Fruit fly (Drosophila melanogaster) whole organism, embryonic: ENCODE results near the gene CG14329.
A peak's percentile ranks its signal among the peaks of the same experiment; 100 is the strongest.

Experiments
- CG12104 ChIP-seq: fragments of 200-800 bp; sonication (Bioruptor generic); optimal IDR thresholded peaks from 3 replicates; lab custom pipeline; 2016; ENCODE audit warnings: missing biosample characterization, missing genetic modification characterization
- CG12155 ChIP-seq: fragments of 200-800 bp; sonication (Bioruptor generic); optimal IDR thresholded peaks from 3 replicates; lab custom pipeline; 2016; ENCODE audit warnings: missing biosample characterization, missing genetic modification characterization
- CG1602 ChIP-seq: fragments of 200-800 bp; sonication (Bioruptor generic); optimal IDR thresholded peaks from 3 replicates; lab custom pipeline; 2016; ENCODE audit warnings: missing biosample characterization, missing genetic modification characterization
- CG16863 ChIP-seq: fragments of 200-800 bp; sonication (Bioruptor generic); optimal IDR thresholded peaks from 3 replicates; lab custom pipeline; 2016; ENCODE audit warnings: missing biosample characterization, missing genetic modification characterization
- CG17829 ChIP-seq: fragments of 200-800 bp; optimal IDR thresholded peaks from 2 replicates; lab custom pipeline; 2019; ENCODE audit warnings: missing biosample characterization, mild to moderate bottlenecking, missing genetic modification characterization, moderate library complexity
- CG18619 ChIP-seq: fragments of 200-800 bp; sonication (Bioruptor generic); optimal IDR thresholded peaks from 3 replicates; lab custom pipeline; 2017; ENCODE audit warnings: missing biosample characterization, mild to moderate bottlenecking, missing genetic modification characterization
- CG18764 ChIP-seq: fragments of 200-800 bp; sonication (Bioruptor generic); optimal IDR thresholded peaks from 3 replicates; lab custom pipeline; 2016; ENCODE audit warnings: missing biosample characterization, missing genetic modification characterization
- CG31365 ChIP-seq: fragments of 200-800 bp; sonication (Bioruptor generic); optimal IDR thresholded peaks from 2 replicates; lab custom pipeline; 2018; ENCODE audit warnings: missing biosample characterization, mild to moderate bottlenecking, missing genetic modification characterization
- CG3163 ChIP-seq: fragments of 200-800 bp; sonication (Bioruptor generic); optimal IDR thresholded peaks from 3 replicates; lab custom pipeline; 2016; ENCODE audit warnings: missing biosample characterization, missing genetic modification characterization
- CG3281 ChIP-seq: fragments of 200-800 bp; sonication (Bioruptor generic); optimal IDR thresholded peaks from 3 replicates; lab custom pipeline; 2017; ENCODE audit warnings: missing biosample characterization, mild to moderate bottlenecking, missing genetic modification characterization
- CG6175 ChIP-seq: fragments of 200-800 bp; sonication (Bioruptor generic); IDR thresholded peaks from 3 replicates; pipeline ENCODE4 v1.3.6; 2022; ENCODE audit warnings: missing biosample characterization, missing genetic modification characterization
- CG6813 ChIP-seq: fragments of 200-800 bp; sonication (Bioruptor generic); optimal IDR thresholded peaks from 2 replicates; lab custom pipeline; 2017; ENCODE audit warnings: missing biosample characterization, missing genetic modification characterization, mild to moderate bottlenecking, moderate library complexity, missing genetic modification reagents
- CG9932 ChIP-seq: fragments of 200-800 bp; sonication (Bioruptor generic); IDR thresholded peaks from 2 replicates; pipeline ENCODE4 v1.3.6; 2022; ENCODE audit warnings: missing biosample characterization, missing genetic modification characterization
- Dbx ChIP-seq: fragments of 200-800 bp; sonication (Bioruptor generic); IDR thresholded peaks from 3 replicates; pipeline ENCODE4 v1.3.6; 2022; ENCODE audit warnings: missing biosample characterization, missing genetic modification characterization
- Dll ChIP-seq: fragments of 200-800 bp; sonication (Bioruptor generic); IDR thresholded peaks from 4 replicates; pipeline ENCODE4 v1.3.6; 2022; ENCODE audit warnings: missing biosample characterization, missing genetic modification characterization; ENCODE audit not compliant: partially characterized antibody
- HHEX ChIP-seq: fragments of 200-800 bp; sonication (Bioruptor generic); optimal IDR thresholded peaks from 3 replicates; lab custom pipeline; 2017; ENCODE audit warnings: missing biosample characterization, mild to moderate bottlenecking, missing genetic modification characterization, missing genetic modification reagents
- HLH3B ChIP-seq: fragments of 200-800 bp; sonication (Bioruptor generic); IDR thresholded peaks from 2 replicates; pipeline ENCODE4 v1.3.6; 2022; ENCODE audit warnings: missing biosample characterization, missing genetic modification characterization
- Hr39 ChIP-seq: fragments of >200 bp; optimal IDR thresholded peaks from 2 replicates; lab custom pipeline; 2017
- Hr78 ChIP-seq, 2 experiments: fragments of 200-800 bp in 1 of 2; fragments of >200 bp in 1 of 2; sonication (Bioruptor generic) in 1 of 2; optimal IDR thresholded peaks; 2 replicates each; lab custom pipeline; 2017 to 2019; ENCODE audit warnings: missing biosample characterization in 2 of 2, missing genetic modification characterization in 2 of 2, mild to moderate bottlenecking in 1 of 2, moderate library complexity in 1 of 2
- Max ChIP-seq: fragments of 200-800 bp; sonication (Bioruptor generic); optimal IDR thresholded peaks from 2 replicates; lab custom pipeline; 2016; ENCODE audit warnings: missing biosample characterization, mild to moderate bottlenecking, missing genetic modification characterization
- NC2α ChIP-seq: fragments of 200-800 bp; sonication (Bioruptor generic); optimal IDR thresholded peaks from 2 replicates; lab custom pipeline; 2016; ENCODE audit warnings: missing biosample characterization, missing genetic modification characterization
- Oli ChIP-seq: fragments of 200-800 bp; sonication (Bioruptor generic); optimal IDR thresholded peaks from 2 replicates; lab custom pipeline; 2018; ENCODE audit warnings: missing biosample characterization, mild to moderate bottlenecking, missing genetic modification characterization, moderate library complexity
- Optix ChIP-seq: fragments of 200-800 bp; sonication (Bioruptor generic); IDR thresholded peaks from 3 replicates; pipeline ENCODE4 v1.3.6; 2022; ENCODE audit warnings: missing biosample characterization, missing genetic modification characterization
- Sry-δ ChIP-seq: fragments of 200-800 bp; sonication (Bioruptor generic); optimal IDR thresholded peaks from 2 replicates; lab custom pipeline; 2016; ENCODE audit warnings: missing biosample characterization, missing genetic modification characterization
- Xbp1 ChIP-seq: fragments of 200-800 bp; sonication (Bioruptor generic); optimal IDR thresholded peaks from 3 replicates; lab custom pipeline; 2016; ENCODE audit warnings: missing biosample characterization, mild to moderate bottlenecking, missing genetic modification characterization
- Xrp1 ChIP-seq: fragments of 200-800 bp; sonication (Bioruptor generic); IDR thresholded peaks from 2 replicates; pipeline ENCODE4 v1.3.6; 2022; ENCODE audit warnings: missing biosample characterization, missing genetic modification characterization
- amos ChIP-seq: fragments of 200-800 bp; sonication (Bioruptor generic); IDR thresholded peaks from 2 replicates; pipeline ENCODE4 v1.3.6; 2022; ENCODE audit warnings: missing biosample characterization, missing genetic modification characterization; ENCODE audit not compliant: partially characterized antibody
- cas ChIP-seq: fragments of 200-800 bp; sonication (Bioruptor generic); IDR thresholded peaks from 2 replicates; pipeline ENCODE4 v1.3.6; 2022; ENCODE audit warnings: missing biosample characterization, missing genetic modification characterization
- corto ChIP-seq: fragments of 200-800 bp; sonication (Bioruptor generic); optimal IDR thresholded peaks from 2 replicates; lab custom pipeline; 2016; ENCODE audit warnings: missing biosample characterization, mild to moderate bottlenecking, missing genetic modification characterization, moderate library complexity
- crp ChIP-seq, 2 experiments: fragments of 200-800 bp; sonication (Bioruptor generic); optimal IDR thresholded peaks; 2 replicates in 1 of 2; 3 replicates in 1 of 2; lab custom pipeline; 2017; ENCODE audit warnings: missing biosample characterization in 2 of 2, missing genetic modification characterization in 2 of 2, mild to moderate bottlenecking in 1 of 2, moderate library complexity in 1 of 2
- dm ChIP-seq: fragments of 200-800 bp; sonication (Bioruptor generic); optimal IDR thresholded peaks from 3 replicates; lab custom pipeline; 2016; ENCODE audit warnings: missing biosample characterization, missing genetic modification characterization
- ewg ChIP-seq: fragments of 200-800 bp; sonication (Bioruptor generic); optimal IDR thresholded peaks from 3 replicates; lab custom pipeline; 2017; ENCODE audit warnings: mild to moderate bottlenecking, missing biosample characterization, missing genetic modification reagents, missing genetic modification characterization
- fd3F ChIP-seq: fragments of 200-800 bp; sonication (Bioruptor generic); optimal IDR thresholded peaks from 2 replicates; lab custom pipeline; 2018; ENCODE audit warnings: missing biosample characterization, mild to moderate bottlenecking, missing genetic modification characterization, moderate library complexity
- gem ChIP-seq: fragments of 200-800 bp; sonication (Bioruptor generic); optimal IDR thresholded peaks from 2 replicates; lab custom pipeline; 2019; ENCODE audit warnings: missing biosample characterization, mild to moderate bottlenecking, missing genetic modification characterization, moderate library complexity
- gt ChIP-seq: fragments of 200-800 bp; sonication (Bioruptor generic); IDR thresholded peaks from 2 replicates; pipeline ENCODE4 v1.3.6; 2022; ENCODE audit warnings: missing biosample characterization, missing genetic modification characterization
- hkb ChIP-seq, 2 experiments: fragments of 200-800 bp in 1 of 2; fragments of >200 bp in 1 of 2; sonication (Bioruptor generic) in 1 of 2; IDR thresholded peaks in 1 of 2; optimal IDR thresholded peaks in 1 of 2; 2 replicates each; pipeline versions ENCODE4 v1.3.6 to Lab custom; 2017 to 2022; ENCODE audit warnings: missing biosample characterization in 1 of 2, missing genetic modification characterization in 1 of 2
- jing ChIP-seq: fragments of 200-800 bp; sonication (Bioruptor generic); optimal IDR thresholded peaks from 2 replicates; lab custom pipeline; 2018; ENCODE audit warnings: missing biosample characterization, mild to moderate bottlenecking, missing genetic modification characterization
- kay ChIP-seq: fragments of 200-800 bp; sonication (Bioruptor generic); optimal IDR thresholded peaks from 2 replicates; lab custom pipeline; 2016; ENCODE audit warnings: missing biosample characterization, missing genetic modification characterization
- lov ChIP-seq, 2 experiments: fragments of 200-800 bp in 1 of 2; fragments of >200 bp in 1 of 2; sonication (Bioruptor generic) in 1 of 2; IDR thresholded peaks in 1 of 2; optimal IDR thresholded peaks in 1 of 2; 2 replicates in 1 of 2; 3 replicates in 1 of 2; pipeline versions ENCODE4 v1.3.6 to Lab custom; 2017 to 2022; ENCODE audit warnings: missing biosample characterization in 1 of 2, missing genetic modification characterization in 1 of 2
- mirr ChIP-seq: fragments of 200-800 bp; sonication (Bioruptor generic); optimal IDR thresholded peaks from 3 replicates; lab custom pipeline; 2018; ENCODE audit warnings: missing biosample characterization, mild to moderate bottlenecking, missing genetic modification characterization
- odd ChIP-seq: fragments of 200-800 bp; sonication (Bioruptor generic); optimal IDR thresholded peaks from 2 replicates; lab custom pipeline; 2017; ENCODE audit warnings: missing biosample characterization, mild to moderate bottlenecking, missing genetic modification characterization
- pho ChIP-seq: fragments of 200-800 bp; sonication (Bioruptor generic); optimal IDR thresholded peaks from 2 replicates; lab custom pipeline; 2016; ENCODE audit warnings: missing biosample characterization, missing genetic modification characterization
- pzg ChIP-seq: fragments of 200-800 bp; sonication (Bioruptor generic); optimal IDR thresholded peaks from 3 replicates; lab custom pipeline; 2018; ENCODE audit warnings: missing biosample characterization, mild to moderate bottlenecking, missing genetic modification characterization, moderate library complexity
- schlank ChIP-seq: fragments of 200-800 bp; sonication (Bioruptor generic); optimal IDR thresholded peaks from 2 replicates; lab custom pipeline; 2018; ENCODE audit warnings: missing biosample characterization, mild to moderate bottlenecking, missing genetic modification characterization
- tna ChIP-seq: fragments of 200-800 bp; sonication (Bioruptor generic); IDR thresholded peaks from 2 replicates; pipeline ENCODE4 v1.3.6; 2022; ENCODE audit warnings: missing biosample characterization, missing genetic modification characterization; ENCODE audit not compliant: partially characterized antibody
- trem ChIP-seq: fragments of 200-800 bp; optimal IDR thresholded peaks from 3 replicates; lab custom pipeline; 2019; ENCODE audit warnings: missing biosample characterization, mild to moderate bottlenecking, missing genetic modification characterization, moderate library complexity
- wdn ChIP-seq: fragments of 200-800 bp; sonication (Bioruptor generic); IDR thresholded peaks from 2 replicates; pipeline ENCODE4 v1.3.6; 2022; ENCODE audit warnings: missing biosample characterization, missing genetic modification characterization
- zf30C ChIP-seq: fragments of 200-800 bp; sonication (Bioruptor generic); optimal IDR thresholded peaks from 3 replicates; lab custom pipeline; 2018; ENCODE audit warnings: missing biosample characterization, mild to moderate bottlenecking, missing genetic modification characterization

The CG14329 gene

DNA sequence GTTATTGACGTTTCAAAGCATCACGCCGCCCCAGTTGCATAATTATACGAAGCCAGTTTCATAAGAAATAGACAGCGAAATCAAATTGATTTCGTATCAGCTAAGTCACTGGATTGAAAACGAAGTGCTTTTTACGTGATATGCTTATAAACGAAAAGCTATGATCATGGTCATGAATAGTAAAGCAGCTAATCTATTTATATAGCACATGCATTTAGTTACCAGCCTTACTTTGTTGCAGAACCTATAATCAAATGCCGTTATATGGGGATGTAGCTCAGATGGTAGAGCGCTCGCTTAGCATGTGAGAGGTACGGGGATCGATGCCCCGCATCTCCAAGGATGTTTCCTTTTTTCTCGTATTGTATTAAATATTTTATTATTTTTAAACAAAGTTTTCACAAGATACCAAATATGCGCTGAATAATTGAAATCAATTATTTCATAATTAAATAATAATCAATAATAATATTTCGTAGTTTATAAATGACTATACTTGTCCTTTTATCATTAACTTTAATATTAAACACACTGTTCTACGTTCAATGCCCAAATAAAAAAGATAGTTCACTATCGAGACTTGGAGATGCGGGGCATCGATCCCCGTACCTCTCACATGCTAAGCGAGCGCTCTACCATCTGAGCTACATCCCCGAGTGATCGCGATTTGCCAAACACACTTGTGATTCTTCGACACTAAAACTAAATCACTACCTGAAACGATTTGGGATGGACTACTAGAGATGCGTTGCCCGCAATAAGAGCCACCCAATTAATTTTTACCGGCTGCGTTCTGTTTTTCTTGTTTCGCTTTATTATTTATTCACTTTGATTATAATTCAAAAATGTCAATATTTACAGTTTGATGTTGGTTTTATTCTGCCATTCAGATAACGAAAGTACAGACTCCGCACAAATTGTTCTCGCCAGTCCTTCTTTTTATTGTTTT lies 37.2 kb downstream of the CG14329 start:
- TF ChIP-seq ewg (GFP tag; lab: Kevin White, UChicago) (no peak), pzg (no peak), Dll (GFP tag; lab: Robert Waterston, UW) (peak; percentile 55; the same call in 2 of the 4 replicates), Hr78 (GFP tag; optimal IDR thresholded peaks at IDR 0.05; lab: Kevin White, UChicago) (no peak), hkb (optimal IDR thresholded peaks at IDR 0.05; lab: Kevin White, UChicago) (no peak), hkb (GFP tag; IDR thresholded peaks at IDR 0.05; lab: Robert Waterston, UW) (no peak), pho (GFP tag; lab: Kevin White, UChicago) (no peak), CG18619 (GFP tag; lab: Kevin White, UChicago) (no peak), kay (GFP tag; lab: Kevin White, UChicago) (no peak), Dbx (GFP tag; lab: Robert Waterston, UW) (no peak), CG1602 (GFP tag; lab: Kevin White, UChicago) (no peak), schlank (no peak), CG12104 (GFP tag; lab: Kevin White, UChicago) (no peak), Xrp1 (GFP tag; lab: Robert Waterston, UW) (0 out of 2 replicates have a peak, but pooled peaks have one; percentile 21), gem (tag; lab: Kevin White, UChicago) (no peak), HHEX (GFP tag; lab: Kevin White, UChicago) (no peak), CG3281 (GFP tag; lab: Kevin White, UChicago) (no peak), jing (no peak), HLH3B (GFP tag; lab: Robert Waterston, UW) (no peak), fd3F (GFP tag; lab: Kevin White, UChicago) (no peak), crp (GFP tag; optimal IDR thresholded peaks at IDR 0.05; lab: Kevin White, UChicago) (no peak), cas (GFP tag; lab: Robert Waterston, UW) (no peak), zf30C (GFP tag; lab: Kevin White, UChicago) (no peak), tna (GFP tag; lab: Robert Waterston, UW) (peak; percentile 59; the same call in 1 of the 2 replicates), CG6175 (GFP tag; lab: Robert Waterston, UW) (no peak), Sry-δ (GFP tag; lab: Kevin White, UChicago) (no peak), Optix (GFP tag; lab: Robert Waterston, UW) (no peak), Hr39 (lab: Kevin White, UChicago) (no peak), trem (tag; lab: Kevin White, UChicago) (no peak), odd (GFP tag; lab: Kevin White, UChicago) (no peak), lov (optimal IDR thresholded peaks at IDR 0.05; lab: Kevin White, UChicago) (no peak), lov (GFP tag; IDR thresholded peaks at IDR 0.05; lab: Robert Waterston, UW) (no peak), CG16863 (GFP tag; lab: Kevin White, UChicago) (no peak), Oli (tag; lab: Kevin White, UChicago) (no peak), wdn (GFP tag; lab: Robert Waterston, UW) (no peak), CG31365 (tag; lab: Kevin White, UChicago) (no peak), corto (no peak), Max (GFP tag; lab: Kevin White, UChicago) (no peak), gt (no peak), dm (no peak), CG6813 (GFP tag; lab: Kevin White, UChicago) (no peak), CG18764 (GFP tag; lab: Kevin White, UChicago) (no peak), mirr (GFP tag; lab: Kevin White, UChicago) (no peak), Xbp1 (GFP tag; lab: Kevin White, UChicago) (no peak), amos (GFP tag; lab: Robert Waterston, UW) (peak; percentile 76), CG12155 (GFP tag; lab: Kevin White, UChicago) (no peak), CG17829 (tag; lab: Kevin White, UChicago) (no peak), CG9932 (GFP tag; lab: Robert Waterston, UW) (peak; percentile 46; the same call in 1 of the 2 replicates), NC2α (GFP tag; lab: Kevin White, UChicago) (no peak), CG3163 (GFP tag; lab: Kevin White, UChicago) (no peak)
